Fruit fly (Drosophila melanogaster) Kc167 (cell line): ENCODE results near the gene kay.

ENCODE experiments used
- Myc ChIP-seq: fragments of >200 bp; optimal IDR thresholded peaks from 2 replicates; lab custom pipeline; 2017; ENCODE audit warnings: missing external identifiers
- Sin3A ChIP-seq: fragments of >200 bp; optimal IDR thresholded peaks from 2 replicates; lab custom pipeline; 2018; ENCODE audit warnings: missing external identifiers
- h ChIP-seq: fragments of >200 bp; optimal IDR thresholded peaks from 3 replicates; lab custom pipeline; 2018; ENCODE audit warnings: missing external identifiers
- insv ChIP-seq: fragments of >200 bp; optimal IDR thresholded peaks from 3 replicates; lab custom pipeline; 2018; ENCODE audit warnings: missing external identifiers
- psq ChIP-seq: fragments of >200 bp; optimal IDR thresholded peaks from 2 replicates; lab custom pipeline; 2017; ENCODE audit warnings: missing external identifiers
- ttk ChIP-seq: sonication (Bioruptor generic); optimal IDR thresholded peaks from 2 replicates; lab custom pipeline; 2017; ENCODE audit warnings: missing external identifiers

kay gene

DNA sequence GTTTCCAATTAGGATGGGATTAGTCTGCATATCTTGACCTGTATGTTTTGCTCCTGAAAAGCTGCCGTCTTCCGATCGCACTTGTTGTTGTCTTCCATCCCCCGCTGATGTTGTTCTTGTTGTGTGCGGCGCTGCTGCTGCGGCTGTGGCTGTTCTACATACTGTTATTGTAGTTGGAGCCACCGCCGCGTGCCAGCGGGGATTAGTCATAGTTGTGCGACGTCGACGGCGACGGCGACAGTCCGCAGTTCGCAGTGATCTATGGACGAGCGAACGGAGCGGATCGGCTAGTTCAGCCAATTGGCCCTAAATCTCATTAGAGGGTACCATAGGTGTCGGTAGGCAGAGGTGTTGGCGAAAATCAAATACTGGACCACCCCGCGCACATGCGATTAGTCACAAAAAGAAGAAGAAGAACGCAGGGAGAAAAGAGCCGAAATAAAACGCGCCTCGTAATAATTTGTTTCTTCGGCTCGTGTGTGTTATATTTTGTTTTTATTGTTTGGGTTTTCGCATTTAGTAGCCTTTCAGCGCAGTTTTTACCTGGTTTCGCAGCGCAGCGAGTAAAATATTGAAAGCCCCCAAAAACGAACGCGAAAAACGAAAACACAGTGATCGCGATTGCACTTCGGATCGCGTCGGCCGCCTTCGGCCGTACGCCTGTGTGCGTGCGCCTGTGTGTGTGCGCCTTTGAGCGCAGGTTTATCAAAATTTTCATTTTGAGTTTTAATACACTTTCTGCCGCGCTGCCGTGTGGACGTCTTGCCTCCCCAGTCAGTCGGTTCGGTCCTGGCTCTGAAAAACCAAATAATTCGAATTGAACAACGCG is at the start of gene kay:
Gene kay, plus strand, starts transcription at position 729 of the 829 bp plus-strand sequence.
- TF ChIP-seq insv, result no peak
- no peak for TF ChIP-seq Myc
- TF ChIP-seq Sin3A (lab: Kevin White, UChicago), result no peak
- no peak for TF ChIP-seq ttk
- TF ChIP-seq psq, result no peak
- TF ChIP-seq h (lab: Kevin White, UChicago), result no peak

dm6 chr3R:29716043-29716781 is 49.6 kb upstream of the kay start:
- TF ChIP-seq h (lab: Kevin White, UChicago), result no peak
- TF ChIP-seq psq, result no peak
- TF ChIP-seq ttk, result no peak
- TF ChIP-seq Myc, result no peak
- no peak for TF ChIP-seq Sin3A (lab: Kevin White, UChicago)
- TF ChIP-seq insv, result no peak

dm6 chr3R:29716782-29717317 is 48.9 kb upstream of the kay start, which contains the start of gene Obp99b:
Obp99b (minus strand) TSS chr3R:29716896.
- TF ChIP-seq insv (no peak), h (lab: Kevin White, UChicago) (peak; percentile 99)

- TF ChIP-seq Myc (no peak), insv (no peak), ttk (no peak), psq (no peak), Sin3A (lab: Kevin White, UChicago) (no peak), h (lab: Kevin White, UChicago) (no peak)
Observed at dm6 chr3R:29717519-29717918, 48.3 kb upstream of the kay start.

- no peak for TF ChIP-seq Sin3A (lab: Kevin White, UChicago)
- TF ChIP-seq insv, result no peak
- TF ChIP-seq psq, result no peak
- no peak for TF ChIP-seq ttk
- TF ChIP-seq Myc, result no peak
Observed at dm6 chr3R:29718363-29718762, 47.4 kb upstream of the kay start, which contains the start of gene CG15506. CG15506 (plus strand) TSS chr3R:29718663.

DNA sequence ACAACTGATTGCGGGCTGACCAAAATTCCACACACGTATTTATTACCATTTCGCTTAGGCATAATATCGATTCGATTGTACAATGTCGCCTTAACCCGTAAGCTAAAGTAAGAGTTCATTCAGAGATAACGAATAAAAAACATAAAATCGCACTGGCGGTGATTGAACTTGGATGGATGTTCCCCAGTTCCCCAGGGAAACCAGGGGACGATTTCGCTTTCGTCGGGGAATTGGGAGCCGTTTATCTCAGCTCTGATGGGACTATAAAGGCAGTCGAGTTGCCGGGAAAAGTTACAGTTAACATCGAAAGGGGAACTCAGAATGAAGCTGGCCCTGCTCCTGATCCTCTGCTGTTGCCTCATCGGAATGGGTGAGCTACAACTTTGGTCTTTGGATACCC is 43.6 kb upstream of the kay start, which contains the start of gene CG34296:
Gene CG34296, plus strand, starts transcription at position 301 of the 400 bp plus-strand sequence.
- TF ChIP-seq Sin3A (lab: Kevin White, UChicago), result no peak
- no peak for TF ChIP-seq insv
- no peak for TF ChIP-seq ttk
- TF ChIP-seq Myc, result no peak
- TF ChIP-seq h (lab: Kevin White, UChicago), result no peak
- no peak for TF ChIP-seq psq

DNA sequence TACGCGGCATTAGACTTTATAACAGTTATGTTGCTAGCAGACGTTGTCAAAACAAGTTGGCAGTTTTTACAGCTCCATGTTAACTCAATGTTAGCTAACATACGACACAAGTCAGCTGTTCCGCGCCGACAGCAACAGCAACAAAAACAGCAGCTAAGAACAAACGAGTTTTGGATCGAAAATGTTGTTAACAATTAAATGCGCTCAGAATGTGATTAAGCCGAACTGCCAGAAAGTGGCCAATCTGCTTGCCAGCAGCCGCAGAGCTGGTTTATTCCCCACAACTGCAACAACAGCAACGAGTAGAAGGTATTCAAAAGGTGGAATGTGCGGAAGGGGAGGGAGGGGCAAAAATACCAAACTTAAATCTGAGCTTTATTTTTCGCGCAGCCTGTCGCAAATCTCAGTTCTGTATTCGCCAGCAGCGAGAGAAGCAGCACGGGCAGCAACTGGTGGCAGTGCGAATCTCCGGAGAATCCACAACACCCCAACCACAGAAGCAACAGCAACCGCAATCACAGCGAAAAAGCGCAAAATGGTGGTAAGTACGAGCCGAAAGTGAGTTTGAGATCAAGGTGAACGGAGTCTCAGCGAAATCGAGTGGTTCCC is 42.6 kb upstream of the kay start, which contains the start of gene Pcd:
Gene Pcd, plus strand, starts transcription at position 116 of the 609 bp plus-strand sequence.
- no peak for TF ChIP-seq ttk
- no peak for TF ChIP-seq Myc
- no peak for TF ChIP-seq psq
- no peak for TF ChIP-seq h (lab: Kevin White, UChicago)
- TF ChIP-seq Sin3A (lab: Kevin White, UChicago), result no peak
- no peak for TF ChIP-seq insv

DNA sequence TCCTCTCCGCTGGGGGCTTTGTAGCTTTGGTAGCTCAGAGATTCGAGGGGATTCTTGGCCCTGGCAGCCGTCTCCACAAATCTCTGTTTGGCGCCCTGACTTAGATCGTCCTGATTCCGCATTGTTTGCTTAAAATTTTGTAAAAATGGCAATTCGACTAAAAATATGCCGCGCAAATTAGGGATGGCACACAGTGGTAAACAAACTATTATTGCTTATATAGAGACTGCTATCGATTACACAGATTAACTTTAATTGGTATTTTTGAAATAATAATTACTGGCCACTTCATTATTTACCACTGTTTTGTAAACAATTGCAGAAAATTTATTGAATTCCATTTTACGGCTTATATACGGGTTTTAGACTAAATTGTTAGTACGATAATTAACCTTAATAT is 41.0 kb upstream of the kay start, which contains the start of the genes Naa40 and CG18731:
Gene Naa40, minus strand, starts transcription at position 206 of the 400 bp plus-strand sequence.
Gene CG18731, plus strand, starts transcription at position 283 of the 400 bp plus-strand sequence.
- TF ChIP-seq Myc, result no peak
- no peak for TF ChIP-seq psq
- no peak for TF ChIP-seq insv
- TF ChIP-seq ttk, result no peak
- no peak for TF ChIP-seq Sin3A (lab: Kevin White, UChicago)
- TF ChIP-seq h (lab: Kevin White, UChicago), result no peak

- TF ChIP-seq ttk, result no peak
- TF ChIP-seq h (lab: Kevin White, UChicago), result no peak
- TF ChIP-seq Myc, result no peak
- no peak for TF ChIP-seq insv
- no peak for TF ChIP-seq Sin3A (lab: Kevin White, UChicago)
- no peak for TF ChIP-seq psq
Observed at dm6 chr3R:29725577-29726240, 40.1 kb upstream of the kay start, which contains the start of gene Kul. Kul (plus strand) TSS chr3R:29725830.

- TF ChIP-seq insv, result no peak
Observed at dm6 chr3R:29726277-29726676, 39.5 kb upstream of the kay start.

DNA sequence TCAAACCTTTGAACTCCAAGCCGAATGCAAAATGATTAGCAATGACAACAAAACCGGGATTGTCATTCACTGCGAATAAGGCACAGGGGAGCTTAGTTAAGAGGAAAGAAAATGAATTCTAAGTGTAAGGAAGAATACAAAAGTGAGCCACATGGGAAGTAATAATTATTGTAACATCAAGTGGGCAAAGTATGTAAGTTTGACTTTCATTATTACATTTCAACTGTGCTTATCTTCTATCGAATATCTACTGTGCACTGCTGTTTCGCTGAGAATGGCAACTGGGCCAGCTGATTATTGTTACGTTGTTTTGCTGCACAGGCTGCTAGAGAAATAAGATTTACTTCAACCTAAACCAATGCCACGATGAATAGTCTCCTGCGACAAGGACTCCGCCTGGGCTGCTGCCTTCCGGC is 29.1 kb upstream of the kay start, which contains the start of the genes CG7601 and CIA30:
Gene CG7601, minus strand, starts transcription at position 68 of the 416 bp plus-strand sequence.
Gene CIA30, plus strand, starts transcription at position 288 of the 416 bp plus-strand sequence.
- no peak for TF ChIP-seq h (lab: Kevin White, UChicago)
- no peak for TF ChIP-seq insv
- TF ChIP-seq Sin3A (lab: Kevin White, UChicago), result no peak
- no peak for TF ChIP-seq psq
- no peak for TF ChIP-seq ttk
- TF ChIP-seq Myc, result no peak

dm6 chr3R:29737891-29738290 is 27.9 kb upstream of the kay start, which contains the start of gene Gnpnat:
Gnpnat (plus strand) TSS chr3R:29738275.
- TF ChIP-seq psq, result peak; percentile 14
- no peak for TF ChIP-seq Sin3A (lab: Kevin White, UChicago)
- TF ChIP-seq h (lab: Kevin White, UChicago), result no peak
